Fruit fly (Drosophila melanogaster) whole organism, wandering third instar larva: ENCODE results near the gene elg1.

Source experiments
- Abd-B ChIP-seq: fragments of >200 bp; optimal IDR thresholded peaks from 2 replicates; lab custom pipeline; 2017; ENCODE audit warnings: missing biosample characterization, missing genetic modification characterization
- CG9705 ChIP-seq: fragments of 200-800 bp; sonication (Bioruptor generic); optimal IDR thresholded peaks from 2 replicates; lab custom pipeline; 2018; ENCODE audit warnings: missing biosample characterization, mild to moderate bottlenecking, missing genetic modification characterization
- CrebA ChIP-seq: fragments of 200-800 bp; sonication (Bioruptor generic); optimal IDR thresholded peaks from 2 replicates; lab custom pipeline; 2016; ENCODE audit warnings: missing biosample characterization, mild to moderate bottlenecking, missing genetic modification characterization, borderline replicate concordance
- Dif ChIP-seq: fragments of 200-275, 200-300 bp; sonication (Bioruptor generic); optimal IDR thresholded peaks from 2 replicates; lab custom pipeline; 2018; ENCODE audit warnings: missing biosample characterization, missing genetic modification characterization; ENCODE audit not compliant: partially characterized antibody
- GATAd ChIP-seq: sonication (Bioruptor generic); optimal IDR thresholded peaks from 2 replicates; lab custom pipeline; 2016; ENCODE audit warnings: missing biosample characterization, missing genetic modification characterization
- HLH106 ChIP-seq: fragments of 200-800 bp; optimal IDR thresholded peaks from 3 replicates; lab custom pipeline; 2019; ENCODE audit warnings: missing biosample characterization, mild to moderate bottlenecking, missing genetic modification characterization, moderate library complexity
- Hnf4 ChIP-seq: fragments of 200-800 bp; sonication (Bioruptor generic); optimal IDR thresholded peaks from 2 replicates; lab custom pipeline; 2016; ENCODE audit warnings: missing biosample characterization, mild to moderate bottlenecking, missing genetic modification characterization
- Hr83 ChIP-seq: fragments of 200-300 bp; sonication (Bioruptor generic); optimal IDR thresholded peaks from 2 replicates; lab custom pipeline; 2016; ENCODE audit warnings: missing biosample characterization, mild to moderate bottlenecking, missing genetic modification characterization, moderate library complexity; ENCODE audit not compliant: poor library complexity, severe bottlenecking
- Mio ChIP-seq: sonication (Bioruptor generic); optimal IDR thresholded peaks from 2 replicates; lab custom pipeline; 2016; ENCODE audit warnings: missing biosample characterization, missing genetic modification characterization
- Myc ChIP-seq: fragments of >200 bp; optimal IDR thresholded peaks from 2 replicates; lab custom pipeline; 2017
- N ChIP-seq: fragments of >200 bp; optimal IDR thresholded peaks from 2 replicates; lab custom pipeline; 2018; ENCODE audit warnings: missing biosample characterization, missing external identifiers, missing genetic modification characterization
- OdsH ChIP-seq: fragments of 200-800 bp; sonication (Bioruptor generic); optimal IDR thresholded peaks from 2 replicates; lab custom pipeline; 2016; ENCODE audit warnings: missing biosample characterization, mild to moderate bottlenecking, missing genetic modification characterization
- Rel ChIP-seq, 2 experiments: fragments of 200-800 bp; sonication (Bioruptor generic) in 1 of 2; optimal IDR thresholded peaks; 2 replicates in 1 of 2; 3 replicates in 1 of 2; lab custom pipeline; 2016 to 2019; ENCODE audit warnings: mild to moderate bottlenecking in 2 of 2, missing biosample characterization in 2 of 2, missing genetic modification characterization in 2 of 2, moderate library complexity in 1 of 2
- Sp1 ChIP-seq: fragments of 200-800 bp; sonication (Bioruptor generic); optimal IDR thresholded peaks from 3 replicates; lab custom pipeline; 2019; ENCODE audit warnings: missing biosample characterization, mild to moderate bottlenecking, missing genetic modification characterization, moderate library complexity
- Vsx2 ChIP-seq: fragments of 200-300, 225-300 bp; sonication (Bioruptor generic); optimal IDR thresholded peaks from 2 replicates; lab custom pipeline; 2018; ENCODE audit warnings: missing biosample characterization, missing genetic modification characterization; ENCODE audit not compliant: partially characterized antibody
- br ChIP-seq: fragments of 200-800 bp; sonication (Bioruptor generic); optimal IDR thresholded peaks from 2 replicates; lab custom pipeline; 2016; ENCODE audit warnings: missing biosample characterization, missing genetic modification characterization
- brk ChIP-seq: fragments of 200-800 bp; sonication (Bioruptor generic); optimal IDR thresholded peaks from 2 replicates; lab custom pipeline; 2016; ENCODE audit warnings: missing biosample characterization, mild to moderate bottlenecking, missing genetic modification characterization
- dl ChIP-seq, 2 experiments: fragments of 175-275, 200-275 bp in 1 of 2; fragments of 200-275 bp in 1 of 2; sonication (Bioruptor generic); optimal IDR thresholded peaks; lab custom pipeline; 2018; ENCODE audit warnings: mild to moderate bottlenecking in 2 of 2, missing biosample characterization in 2 of 2, missing genetic modification characterization in 2 of 2, moderate library complexity in 2 of 2; ENCODE audit not compliant: partially characterized antibody in 2 of 2, insufficient read depth in 1 of 2
- dmrt93B ChIP-seq: fragments of 200-800 bp; sonication (Bioruptor generic); optimal IDR thresholded peaks from 2 replicates; lab custom pipeline; 2018; ENCODE audit warnings: missing biosample characterization, mild to moderate bottlenecking, missing genetic modification characterization
- dsf ChIP-seq: sonication (Bioruptor generic); optimal IDR thresholded peaks from 2 replicates; lab custom pipeline; 2016; ENCODE audit warnings: missing biosample characterization, missing genetic modification characterization, borderline replicate concordance
- foxo ChIP-seq, 2 experiments: fragments of 200-800 bp; sonication (Bioruptor generic); optimal IDR thresholded peaks; 2 replicates in 1 of 2; 3 replicates in 1 of 2; lab custom pipeline; 2016 to 2017; ENCODE audit warnings: missing biosample characterization in 2 of 2, missing genetic modification characterization in 2 of 2
- fru ChIP-seq: fragments of 200-800 bp; sonication (Bioruptor generic); optimal IDR thresholded peaks from 3 replicates; lab custom pipeline; 2016; ENCODE audit warnings: missing biosample characterization, mild to moderate bottlenecking, missing genetic modification characterization
- h ChIP-seq: fragments of 200-800 bp; sonication (Bioruptor generic); optimal IDR thresholded peaks from 3 replicates; lab custom pipeline; 2016; ENCODE audit warnings: missing biosample characterization, mild to moderate bottlenecking, missing genetic modification characterization
- jim ChIP-seq: fragments of 175-275, 200-325 bp; sonication (Bioruptor generic); optimal IDR thresholded peaks from 2 replicates; lab custom pipeline; 2016; ENCODE audit warnings: missing biosample characterization, mild to moderate bottlenecking, missing genetic modification characterization
- lola ChIP-seq: fragments of >200 bp; optimal IDR thresholded peaks from 2 replicates; lab custom pipeline; 2017; ENCODE audit warnings: missing biosample characterization, missing genetic modification characterization
- pan ChIP-seq: fragments of >200 bp; optimal IDR thresholded peaks from 2 replicates; lab custom pipeline; 2017
- sage ChIP-seq: fragments of 200-800 bp; sonication (Bioruptor generic); optimal IDR thresholded peaks from 2 replicates; lab custom pipeline; 2016; ENCODE audit warnings: missing biosample characterization, mild to moderate bottlenecking, missing genetic modification characterization
- tai ChIP-seq: sonication (Bioruptor generic); optimal IDR thresholded peaks from 2 replicates; lab custom pipeline; 2016; ENCODE audit warnings: missing biosample characterization, missing genetic modification characterization

The elg1 gene

DNA sequence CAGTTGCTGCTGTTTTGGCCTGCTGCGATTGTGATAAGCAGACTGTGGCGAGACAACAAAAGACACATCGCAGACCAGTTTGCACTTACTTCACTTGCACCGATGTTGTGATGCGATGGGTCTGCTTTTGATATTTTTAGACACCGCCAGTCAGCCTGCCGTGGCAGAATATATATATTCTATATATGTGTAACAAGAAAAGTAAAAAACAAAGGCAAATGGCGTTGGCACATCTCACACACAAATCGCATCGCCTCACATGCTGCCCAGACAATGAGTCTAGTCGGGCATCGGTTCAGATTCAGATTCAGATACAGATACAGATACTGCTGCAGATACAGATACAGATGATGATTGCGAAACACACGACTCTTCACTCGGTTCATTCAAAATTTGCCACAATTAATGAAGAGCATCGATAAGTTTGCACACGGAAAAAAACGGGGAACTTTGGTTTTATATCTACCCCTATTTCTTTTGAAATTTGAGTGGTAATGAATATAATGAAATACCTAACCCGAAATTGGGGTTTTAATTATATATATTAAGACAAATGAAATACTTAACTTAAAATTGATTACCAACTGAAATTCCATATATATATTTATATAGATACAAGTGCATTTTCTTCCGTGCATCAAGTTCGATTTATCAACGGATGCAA is 36.0 kb downstream of the elg1 start:
- TF ChIP-seq Hnf4, result peak; percentile 7
- TF ChIP-seq jim (GFP tag; lab: Kevin White, UChicago), result no peak
- peak in 1 of 2 experiments; percentile 8 for TF ChIP-seq dl (GFP tag; optimal IDR thresholded peaks at IDR 0.05; lab: Kevin White, UChicago; ENCODE audit: insufficient read depth in 1 of 2, partially characterized antibody in 2 of 2)
- TF ChIP-seq fru, result peak; percentile 4
- peak; percentile 5 for TF ChIP-seq HLH106 (tag; lab: Kevin White, UChicago)
- TF ChIP-seq dmrt93B, result no peak
- TF ChIP-seq Hr83, result no peak
- TF ChIP-seq br, result peak; percentile 31
- peak; percentile 6 for TF ChIP-seq OdsH
- TF ChIP-seq CrebA (GFP tag; lab: Kevin White, UChicago), result peak; percentile 33
- TF ChIP-seq Mio (GFP tag; lab: Kevin White, UChicago), result no peak
- no peak for TF ChIP-seq Rel (GFP tag; optimal IDR thresholded peaks at IDR 0.05; lab: Kevin White, UChicago)
- peak; percentile 13 for TF ChIP-seq Rel (tag; optimal IDR thresholded peaks at IDR 0.05; lab: Kevin White, UChicago)
- TF ChIP-seq tai (GFP tag; lab: Kevin White, UChicago), result no peak
- TF ChIP-seq brk (GFP tag; lab: Kevin White, UChicago), result no peak
- TF ChIP-seq CG9705, result no peak
- TF ChIP-seq Sp1 (GFP tag; lab: Kevin White, UChicago), result peak; percentile 4

DNA sequence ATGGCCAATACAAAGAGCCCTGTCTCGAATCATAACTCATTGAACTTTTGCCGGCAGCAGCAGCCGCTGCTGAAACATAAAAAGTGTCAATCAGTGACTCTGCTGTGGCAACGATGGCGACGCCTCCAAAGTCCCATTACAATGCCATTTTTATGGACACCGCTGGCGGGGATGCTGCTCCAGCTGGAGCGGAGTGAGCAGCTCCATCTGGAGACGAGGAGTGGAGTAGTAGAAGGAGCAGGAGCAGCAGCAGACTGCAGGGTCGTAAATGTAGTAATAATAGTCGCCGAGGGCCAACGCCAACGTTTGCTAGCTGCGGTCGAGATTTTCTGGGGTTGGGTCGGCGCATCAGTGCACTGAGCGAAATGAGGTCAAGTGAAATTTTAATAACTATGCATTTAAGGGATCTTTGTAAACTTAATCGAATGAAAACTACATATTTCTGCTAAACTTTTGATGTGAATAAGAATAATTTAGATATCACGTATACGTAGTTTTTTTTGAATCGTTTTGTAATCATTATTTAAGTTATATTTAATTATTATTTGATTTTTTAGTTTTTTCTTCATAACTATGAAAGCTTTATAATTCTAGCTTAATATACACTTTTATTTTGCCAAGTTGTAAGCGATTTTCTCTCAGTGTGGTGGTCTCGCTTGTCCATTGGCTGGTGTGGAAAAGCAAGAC is 36.8 kb downstream of the elg1 start:
- no peak for TF ChIP-seq Vsx2
- TF ChIP-seq sage (GFP tag; lab: Kevin White, UChicago), result no peak
- no peak for TF ChIP-seq brk (GFP tag; lab: Kevin White, UChicago)
- no peak for TF ChIP-seq tai (GFP tag; lab: Kevin White, UChicago)
- TF ChIP-seq CrebA (GFP tag; lab: Kevin White, UChicago), result no peak
- no peak for TF ChIP-seq dsf
- no peak for TF ChIP-seq jim (GFP tag; lab: Kevin White, UChicago)
- no peak for TF ChIP-seq Dif (GFP tag; lab: Kevin White, UChicago)
- TF ChIP-seq Abd-B (GFP tag; lab: Kevin White, UChicago), result no peak
- no peak for TF ChIP-seq br
- TF ChIP-seq h (GFP tag; lab: Kevin White, UChicago), result no peak
- TF ChIP-seq OdsH, result no peak

DNA sequence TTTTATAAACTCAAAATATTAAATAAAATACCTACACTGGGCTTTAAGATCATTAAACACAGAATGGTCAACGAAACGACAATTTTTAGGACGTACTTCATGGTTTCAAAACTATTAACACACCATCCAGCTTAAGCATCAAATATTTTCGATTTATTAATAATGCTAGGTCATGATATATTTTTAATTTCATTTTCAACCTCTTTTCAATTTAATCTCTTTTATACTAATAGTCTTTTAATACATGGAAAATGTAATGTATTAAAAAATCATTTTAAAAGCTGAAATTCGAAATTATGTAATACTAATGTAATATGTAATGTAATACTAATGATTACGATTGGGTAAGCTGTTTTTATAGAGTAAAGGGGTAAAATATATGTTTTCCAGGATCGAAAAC is 38.2 kb downstream of the elg1 start, which contains the start of gene CG33796:
CG33796 (minus strand) TSS at position 101 of the 400 bp plus-strand sequence.
- TF ChIP-seq dl (GFP tag; optimal IDR thresholded peaks at IDR 0.05; lab: Kevin White, UChicago; ENCODE audit: insufficient read depth in 1 of 2, partially characterized antibody in 2 of 2) (no peak), N (GFP tag; lab: Kevin White, UChicago) (no peak), dsf (no peak), Rel (GFP tag; optimal IDR thresholded peaks at IDR 0.05; lab: Kevin White, UChicago) (no peak), Rel (tag; optimal IDR thresholded peaks at IDR 0.05; lab: Kevin White, UChicago) (no peak), brk (GFP tag; lab: Kevin White, UChicago) (no peak), OdsH (no peak), br (no peak), HLH106 (tag; lab: Kevin White, UChicago) (no peak), lola (no peak), Sp1 (GFP tag; lab: Kevin White, UChicago) (no peak), fru (no peak)

DNA sequence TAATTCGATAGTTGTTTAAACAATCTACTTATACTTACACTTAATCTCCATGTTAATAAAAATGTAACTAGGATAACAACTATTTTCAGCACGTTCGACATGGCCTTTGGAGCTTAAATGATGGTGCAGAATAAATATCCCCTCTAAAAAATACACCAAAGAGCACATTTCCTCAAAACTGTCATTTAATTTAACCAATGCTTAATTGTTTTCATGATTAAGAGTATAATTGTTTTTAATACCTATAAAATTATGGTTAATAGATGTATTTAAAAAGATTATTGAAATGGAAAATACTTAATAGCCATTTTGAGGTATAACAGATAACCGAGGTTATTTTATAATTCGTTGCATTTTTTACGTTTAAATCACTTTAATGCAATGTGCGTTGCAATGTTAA is 39.5 kb downstream of the elg1 start, which contains the start of gene CG33795:
CG33795 (minus strand) TSS at position 101 of the 400 bp plus-strand sequence.
- TF ChIP-seq Hnf4 (no peak), h (GFP tag; lab: Kevin White, UChicago) (no peak), fru (no peak), Rel (GFP tag; optimal IDR thresholded peaks at IDR 0.05; lab: Kevin White, UChicago) (no peak), Rel (tag; optimal IDR thresholded peaks at IDR 0.05; lab: Kevin White, UChicago) (no peak), foxo (GFP tag; optimal IDR thresholded peaks at IDR 0.05; lab: Kevin White, UChicago) (no peak), Myc (no peak), GATAd (GFP tag; lab: Kevin White, UChicago) (no peak), dmrt93B (no peak)

DNA sequence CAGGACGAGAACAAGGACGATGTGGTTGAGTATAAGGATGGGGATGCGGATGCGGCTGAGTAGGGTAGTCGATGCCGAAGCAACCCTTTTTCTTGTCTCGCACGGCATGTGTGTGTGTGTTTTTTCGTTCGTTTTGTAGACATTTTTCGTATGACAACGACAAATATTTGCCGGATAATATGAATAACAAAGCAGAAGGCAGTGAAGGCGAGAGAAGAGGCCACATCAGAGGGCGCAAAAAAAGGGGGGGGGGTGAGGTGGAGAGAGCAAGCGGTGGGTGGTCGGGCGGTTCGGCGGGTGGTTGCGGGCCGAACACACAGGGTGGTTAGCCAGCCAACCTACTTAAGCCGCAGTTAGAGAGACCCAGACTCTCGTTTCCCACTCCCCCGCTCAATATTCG is 40.6 kb downstream of the elg1 start:
- TF ChIP-seq pan (no peak), brk (GFP tag; lab: Kevin White, UChicago) (no peak), CrebA (GFP tag; lab: Kevin White, UChicago) (no peak), Abd-B (GFP tag; lab: Kevin White, UChicago) (no peak), Myc (no peak), Mio (GFP tag; lab: Kevin White, UChicago) (no peak)
- TF ChIP-seq, all 38 proteins: peak for 0
